Worm (Caenorhabditis elegans) whole organism, young adult: ENCODE data around the gene rpt-3.
A peak's percentile ranks its signal among the peaks of the same experiment; 100 is the strongest.

ENCODE experiments used
- B0261.1 ChIP-seq: sonication (generic microtip); optimal IDR thresholded peaks from 2 replicates; lab custom pipeline; 2016; ENCODE audit warnings: mild to moderate bottlenecking, missing genetic modification characterization, moderate library complexity, missing compliant biosample characterization
- D2030.7 ChIP-seq: fragments of 200-800 bp; sonication (Bioruptor generic); IDR thresholded peaks from 2 replicates; pipeline ENCODE4 v1.3.6; 2022; ENCODE audit warnings: missing genetic modification reagents, missing genetic modification characterization, missing compliant biosample characterization
- F10E7.11 ChIP-seq: sonication (generic microtip); optimal IDR thresholded peaks from 2 replicates; lab custom pipeline; 2017; ENCODE audit warnings: mild to moderate bottlenecking, missing genetic modification characterization, moderate library complexity, missing compliant biosample characterization
- F22D6.2 ChIP-seq: sonication (generic microtip); optimal IDR thresholded peaks from 2 replicates; lab custom pipeline; 2016; ENCODE audit warnings: mild to moderate bottlenecking, missing genetic modification characterization, missing compliant biosample characterization
- F23B12.7 ChIP-seq: sonication (generic microtip); optimal IDR thresholded peaks from 2 replicates; lab custom pipeline; 2017; ENCODE audit warnings: missing genetic modification characterization, mild to moderate bottlenecking, missing compliant biosample characterization, antibody characterized with exemption, moderate library complexity; ENCODE audit not compliant: insufficient read depth
- Y53F4B.3 ChIP-seq: fragments of 200-800 bp; sonication (Bioruptor generic); IDR thresholded peaks from 2 replicates; pipeline ENCODE4 v1.3.6; 2022; ENCODE audit warnings: missing genetic modification reagents, missing genetic modification characterization, missing compliant biosample characterization
- Y53G8AR.9 ChIP-seq: fragments of 200-800 bp; sonication (Bioruptor generic); conservative IDR thresholded peaks from 2 replicates; pipeline ENCODE4 v1.3.6; 2022; ENCODE audit warnings: missing genetic modification reagents, missing genetic modification characterization, missing compliant biosample characterization
- attf-3 ChIP-seq: fragments of 200-800 bp; sonication (Bioruptor generic); conservative IDR thresholded peaks from 2 replicates; pipeline ENCODE4 v1.3.6; 2022; ENCODE audit warnings: missing genetic modification reagents, missing genetic modification characterization, missing compliant biosample characterization
- bed-2 ChIP-seq: fragments of 200-800 bp; sonication (Bioruptor generic); IDR thresholded peaks from 2 replicates; pipeline ENCODE4 v1.3.6; 2022; ENCODE audit warnings: missing genetic modification reagents, missing genetic modification characterization, missing compliant biosample characterization
- ceh-27 ChIP-seq: fragments of 200-800 bp; sonication (Bioruptor generic); optimal IDR thresholded peaks from 2 replicates; lab custom pipeline; 2018; ENCODE audit warnings: mild to moderate bottlenecking, missing genetic modification characterization, moderate library complexity, missing compliant biosample characterization
- ceh-91 ChIP-seq: fragments of 200-800 bp; sonication (Bioruptor generic); IDR thresholded peaks from 2 replicates; pipeline ENCODE4 v1.3.6; 2022; ENCODE audit warnings: missing genetic modification reagents, missing genetic modification characterization, missing compliant biosample characterization
- dox-1 ChIP-seq: fragments of 200-800 bp; sonication (Bioruptor generic); IDR thresholded peaks from 2 replicates; pipeline ENCODE4 v1.3.6; 2022; ENCODE audit warnings: missing genetic modification reagents, missing genetic modification characterization, missing compliant biosample characterization
- egl-18 ChIP-seq: fragments of 200-800 bp; sonication (Bioruptor generic); IDR thresholded peaks from 2 replicates; pipeline ENCODE4 v1.3.6; 2022; ENCODE audit warnings: missing genetic modification reagents, missing genetic modification characterization, missing compliant biosample characterization
- ekl-4 ChIP-seq: fragments of 200-800 bp; sonication (Bioruptor generic); IDR thresholded peaks from 2 replicates; pipeline ENCODE4 v1.3.6; 2022; ENCODE audit warnings: missing genetic modification reagents, missing genetic modification characterization, missing compliant biosample characterization
- fkh-3 ChIP-seq: sonication (generic microtip); optimal IDR thresholded peaks from 2 replicates; lab custom pipeline; 2016; ENCODE audit warnings: mild to moderate bottlenecking, missing genetic modification characterization, missing compliant biosample characterization
- hlh-12 ChIP-seq: sonication (generic microtip); optimal IDR thresholded peaks from 2 replicates; lab custom pipeline; 2016; ENCODE audit warnings: missing genetic modification characterization, missing compliant biosample characterization
- hlh-26 ChIP-seq: fragments of 200-800 bp; sonication (Bioruptor generic); conservative IDR thresholded peaks from 2 replicates; pipeline ENCODE4 v1.3.6; 2022; ENCODE audit warnings: missing genetic modification reagents, missing genetic modification characterization, missing compliant biosample characterization
- hmg-1.2 ChIP-seq: fragments of 200-800 bp; sonication (Bioruptor generic); IDR thresholded peaks from 2 replicates; pipeline ENCODE4 v1.3.6; 2022; ENCODE audit warnings: missing genetic modification reagents, missing genetic modification characterization, missing compliant biosample characterization
- hsf-1 ChIP-seq: fragments of 200-800 bp; sonication (Bioruptor generic); IDR thresholded peaks from 2 replicates; pipeline ENCODE4 v1.3.6; 2022; ENCODE audit warnings: missing genetic modification reagents, missing genetic modification characterization, missing compliant biosample characterization
- lag-1 ChIP-seq: fragments of 200-800 bp; sonication (Bioruptor generic); IDR thresholded peaks from 2 replicates; pipeline ENCODE4 v1.3.6; 2022; ENCODE audit warnings: missing genetic modification reagents, missing genetic modification characterization, missing compliant biosample characterization
- let-607 ChIP-seq, 2 experiments: fragments of 200-800 bp in 1 of 2; sonication (Bioruptor generic) in 1 of 2; sonication (generic microtip) in 1 of 2; optimal IDR thresholded peaks; 2 replicates each; lab custom pipeline; 2016 to 2018; ENCODE audit warnings: mild to moderate bottlenecking in 2 of 2, missing compliant biosample characterization in 2 of 2, missing genetic modification characterization in 2 of 2, moderate library complexity in 2 of 2, missing genotype in 1 of 2
- lin-54 ChIP-seq: fragments of 200-800 bp; sonication (Bioruptor generic); optimal IDR thresholded peaks from 2 replicates; lab custom pipeline; 2018; ENCODE audit warnings: mild to moderate bottlenecking, missing genetic modification characterization, missing compliant biosample characterization
- lsy-27 ChIP-seq: sonication (generic microtip); optimal IDR thresholded peaks from 2 replicates; lab custom pipeline; 2017; ENCODE audit warnings: missing genetic modification characterization, mild to moderate bottlenecking, missing compliant biosample characterization, antibody characterized with exemption, missing genotype, borderline replicate concordance; ENCODE audit not compliant: insufficient read depth
- madf-6 ChIP-seq: fragments of 200-800 bp; sonication (Bioruptor generic); IDR thresholded peaks from 2 replicates; pipeline ENCODE4 v1.3.6; 2022; ENCODE audit warnings: missing genetic modification reagents, missing genetic modification characterization, missing compliant biosample characterization
- madf-8 ChIP-seq: fragments of 200-800 bp; sonication (Bioruptor generic); conservative IDR thresholded peaks from 2 replicates; pipeline ENCODE4 v1.3.6; 2022; ENCODE audit warnings: missing genetic modification reagents, missing genetic modification characterization, missing compliant biosample characterization
- mcd-1 ChIP-seq: fragments of 200-800 bp; sonication (Bioruptor generic); IDR thresholded peaks from 2 replicates; pipeline ENCODE4 v1.3.6; 2022; ENCODE audit warnings: missing genetic modification reagents, missing genetic modification characterization, missing compliant biosample characterization
- nfya-2 ChIP-seq: fragments of 200-800 bp; sonication (Bioruptor generic); IDR thresholded peaks from 2 replicates; pipeline ENCODE4 v1.3.6; 2022; ENCODE audit warnings: missing genetic modification reagents, missing genetic modification characterization, missing compliant biosample characterization
- nhr-27 ChIP-seq: fragments of 200-800 bp; sonication (Bioruptor generic); optimal IDR thresholded peaks from 2 replicates; lab custom pipeline; 2018; ENCODE audit warnings: mild to moderate bottlenecking, missing genetic modification characterization, moderate library complexity, missing compliant biosample characterization
- repo-1 ChIP-seq: sonication (generic microtip); optimal IDR thresholded peaks from 2 replicates; lab custom pipeline; 2017; ENCODE audit warnings: mild to moderate bottlenecking, missing genetic modification characterization, missing compliant biosample characterization
- sea-2 ChIP-seq: fragments of 200-800 bp; sonication (Bioruptor generic); IDR thresholded peaks from 2 replicates; pipeline ENCODE4 v1.3.6; 2022; ENCODE audit warnings: missing genetic modification characterization, missing compliant biosample characterization
- snpc-1.3 ChIP-seq: sonication (generic microtip); optimal IDR thresholded peaks from 2 replicates; lab custom pipeline; 2017; ENCODE audit warnings: missing genetic modification characterization, mild to moderate bottlenecking, missing compliant biosample characterization, antibody characterized with exemption, moderate library complexity, missing genotype, missing genetic modification reagents; ENCODE audit not compliant: insufficient read depth
- tbp1 ChIP-seq: fragments of 200-800 bp; sonication (Bioruptor generic); optimal IDR thresholded peaks from 2 replicates; lab custom pipeline; 2018; ENCODE audit warnings: mild to moderate bottlenecking, missing genetic modification characterization, missing compliant biosample characterization
- tbx-9 ChIP-seq: sonication (generic microtip); optimal IDR thresholded peaks from 2 replicates; lab custom pipeline; 2016; ENCODE audit warnings: borderline replicate concordance, missing genetic modification characterization, inconsistent platforms, missing compliant biosample characterization
- unc-62 ChIP-seq: fragments of 150-350 bp; optimal IDR thresholded peaks from 2 replicates; lab custom pipeline; 2014; ENCODE audit warnings: missing biosample characterization, missing genetic modification reagents, missing genetic modification characterization
- xnd-1 ChIP-seq: sonication (generic microtip); optimal IDR thresholded peaks from 2 replicates; lab custom pipeline; 2016; ENCODE audit warnings: missing genotype, missing genetic modification reagents, missing genetic modification characterization, missing compliant biosample characterization
- zfh-2 ChIP-seq: fragments of 200-800 bp; sonication (Bioruptor generic); conservative IDR thresholded peaks from 2 replicates; pipeline ENCODE4 v1.3.6; 2022; ENCODE audit warnings: missing genetic modification reagents, missing genetic modification characterization, missing compliant biosample characterization
- zim-3 ChIP-seq: sonication (generic microtip); optimal IDR thresholded peaks from 2 replicates; lab custom pipeline; 2017; ENCODE audit warnings: mild to moderate bottlenecking, missing genetic modification characterization, moderate library complexity, missing compliant biosample characterization
- ztf-22 ChIP-seq: fragments of 200-800 bp; sonication (Bioruptor generic); optimal IDR thresholded peaks from 2 replicates; lab custom pipeline; 2018; ENCODE audit warnings: mild to moderate bottlenecking, missing genetic modification characterization, moderate library complexity, missing compliant biosample characterization
- ztf-25 ChIP-seq: fragments of 200-800 bp; sonication (Bioruptor generic); IDR thresholded peaks from 2 replicates; pipeline ENCODE4 v1.3.6; 2022; ENCODE audit warnings: missing genetic modification reagents, missing genetic modification characterization, missing compliant biosample characterization
- ztf-6 ChIP-seq: fragments of 200-800 bp; sonication (Bioruptor generic); IDR thresholded peaks from 2 replicates; pipeline ENCODE4 v1.3.6; 2022; ENCODE audit warnings: missing genetic modification reagents, missing genetic modification characterization, missing compliant biosample characterization

rpt-3 gene

DNA sequence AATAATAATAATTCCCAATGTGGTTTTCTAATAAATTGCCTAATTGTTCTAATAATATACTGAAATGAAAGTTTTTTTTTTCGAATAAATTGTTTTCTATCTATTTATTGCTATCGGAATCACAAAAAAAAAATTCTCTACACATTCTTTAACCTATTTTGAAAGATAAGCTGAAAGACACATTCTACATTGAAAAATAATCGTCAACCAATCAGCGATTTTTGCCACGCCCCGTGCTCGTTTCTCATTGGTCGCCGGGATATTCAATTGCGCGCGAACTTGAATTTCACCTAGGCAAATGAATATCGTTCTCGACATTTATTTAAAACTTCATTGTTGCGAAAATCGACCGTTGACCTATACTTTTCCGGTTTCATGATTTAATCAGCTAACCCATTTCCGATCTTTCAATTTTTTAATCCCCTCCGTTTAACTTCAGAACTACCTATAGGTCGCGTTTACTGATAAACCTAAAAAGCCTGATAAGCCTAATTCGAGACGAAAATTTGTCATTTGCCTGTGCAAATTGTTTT, 10.5 kb downstream of the rpt-3 start, which contains the start of gene F23F12.3:
Gene F23F12.3 (plus strand): TSS at position 483 of the 533 bp plus-strand sequence.
- no peak for TF ChIP-seq hsf-1 (GFP tag; lab: Robert Waterston, UW)
- no peak for TF ChIP-seq dox-1 (GFP tag; lab: Robert Waterston, UW)
- TF ChIP-seq unc-62 (GFP tag; lab: Kevin White, UChicago), result no peak
- TF ChIP-seq tbx-9 (tag; lab: Kevin White, UChicago), result no peak
- no peak for TF ChIP-seq hlh-12 (tag; lab: Kevin White, UChicago)
- no peak for TF ChIP-seq fkh-3 (tag; lab: Kevin White, UChicago)
- TF ChIP-seq madf-8, result no peak
- no peak for TF ChIP-seq nfya-2
- TF ChIP-seq bed-2 (GFP tag; lab: Robert Waterston, UW), result no peak
- TF ChIP-seq lin-54 (GFP tag; lab: Kevin White, UChicago), result no peak
- no peak for TF ChIP-seq F10E7.11 (tag; lab: Kevin White, UChicago)
- TF ChIP-seq hlh-26, result no peak
- TF ChIP-seq Y53F4B.3 (GFP tag; lab: Robert Waterston, UW), result no peak

DNA sequence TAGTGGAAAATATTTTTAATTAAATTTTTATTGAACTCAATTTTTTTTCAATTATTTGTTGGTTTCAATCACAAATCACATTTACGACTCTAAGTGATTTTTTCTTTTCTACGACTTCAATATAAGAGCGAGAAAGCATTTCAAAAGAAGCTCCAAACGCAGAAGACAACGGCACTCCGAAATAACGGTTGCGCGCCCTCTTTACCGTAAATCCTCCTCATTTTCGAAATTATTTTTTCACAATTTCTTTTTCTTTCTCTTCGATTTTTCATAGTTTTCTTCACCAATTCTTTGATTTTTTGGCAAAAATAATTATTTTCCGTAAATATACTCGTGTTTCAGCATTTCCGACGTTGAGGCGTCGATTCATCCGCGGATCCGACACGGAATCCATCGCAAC, 14.6 kb downstream of the rpt-3 start:
- peak; percentile 79 for TF ChIP-seq attf-3 (GFP tag; lab: Robert Waterston, UW)

DNA sequence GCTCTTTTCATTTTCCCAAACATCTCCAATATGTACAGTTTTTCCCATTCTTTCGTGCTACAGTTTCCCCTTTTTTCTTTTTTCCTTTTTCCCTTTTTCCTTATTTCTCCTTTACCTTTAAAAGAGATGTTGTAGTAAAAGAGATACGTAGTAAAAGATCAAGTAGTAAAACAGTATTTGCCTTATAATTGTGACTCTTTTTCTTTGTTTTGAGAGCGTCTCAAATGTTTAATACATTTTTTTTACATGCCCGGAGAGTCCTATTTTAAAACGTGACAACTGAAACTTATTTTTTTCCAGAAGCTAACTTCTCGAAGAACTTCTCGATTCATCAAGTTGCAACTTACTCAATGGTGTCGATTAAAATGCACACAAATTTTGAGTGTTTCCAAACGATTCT, 18.2 kb downstream of the rpt-3 start, which contains the start of gene F23F12.12:
Gene F23F12.12 (plus strand): TSS at position 301 of the 400 bp plus-strand sequence.
- TF ChIP-seq B0261.1 (tag; lab: Kevin White, UChicago) (no peak), zfh-2 (GFP tag; lab: Robert Waterston, UW) (no peak), hmg-1.2 (GFP tag; lab: Robert Waterston, UW) (no peak), madf-6 (GFP tag; lab: Robert Waterston, UW) (no peak), F10E7.11 (tag; lab: Kevin White, UChicago) (no peak), ztf-25 (no peak), sea-2 (GFP tag; lab: Robert Waterston, UW) (no peak), ekl-4 (no peak), lag-1 (no peak), let-607 (tag; optimal IDR thresholded peaks at IDR 0.05; lab: Kevin White, UChicago) (no peak), snpc-1.3 (no peak), dox-1 (GFP tag; lab: Robert Waterston, UW) (no peak), egl-18 (GFP tag; lab: Robert Waterston, UW) (no peak), F23B12.7 (no peak)

DNA sequence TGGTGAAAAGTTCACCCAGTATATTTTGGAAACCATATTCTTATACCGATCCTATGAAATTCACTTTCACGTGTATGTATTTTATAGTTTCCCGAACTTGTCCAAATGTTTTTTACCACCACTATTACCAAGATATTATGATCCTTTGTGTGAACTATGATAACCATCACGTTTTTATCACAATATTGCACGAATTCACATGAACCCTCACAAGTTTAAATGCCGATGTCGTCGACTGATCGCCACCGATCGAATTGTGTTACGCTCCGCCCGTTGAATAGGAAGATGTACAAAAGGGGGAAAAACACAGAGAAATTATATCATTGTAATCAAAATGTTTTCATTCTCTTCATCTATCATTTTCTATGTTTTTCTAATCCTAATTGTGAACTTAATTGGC, 18.7 kb downstream of the rpt-3 start:
- TF ChIP-seq tbx-9 (tag; lab: Kevin White, UChicago) (no peak), ceh-91 (GFP tag; lab: Robert Waterston, UW) (no peak), D2030.7 (GFP tag; lab: Robert Waterston, UW) (no peak), mcd-1 (GFP tag; lab: Robert Waterston, UW) (no peak), nhr-27 (tag; lab: Kevin White, UChicago) (no peak), F22D6.2 (tag; lab: Kevin White, UChicago) (no peak), unc-62 (GFP tag; lab: Kevin White, UChicago) (no peak), ceh-27 (no peak), Y53G8AR.9 (GFP tag; lab: Robert Waterston, UW) (no peak), tbp1 (no peak), fkh-3 (tag; lab: Kevin White, UChicago) (no peak), lsy-27 (tag; lab: Kevin White, UChicago) (no peak), xnd-1 (tag; lab: Kevin White, UChicago) (no peak), zim-3 (no peak), ztf-6 (no peak), sea-2 (GFP tag; lab: Robert Waterston, UW) (no peak), repo-1 (tag; lab: Kevin White, UChicago) (no peak), dox-1 (GFP tag; lab: Robert Waterston, UW) (no peak), ztf-22 (GFP tag; lab: Kevin White, UChicago) (no peak), lin-54 (GFP tag; lab: Kevin White, UChicago) (no peak)
